Fruit fly (Drosophila melanogaster) whole organism, prepupa: ENCODE results near the gene Plap.
A peak's percentile ranks its signal among the peaks of the same experiment; 100 is the strongest.

ENCODE experiments used
- CG11294 ChIP-seq: fragments of 200-800 bp; sonication (Bioruptor generic); IDR thresholded peaks from 2 replicates; pipeline ENCODE4 v1.3.6; 2022; ENCODE audit warnings: missing biosample characterization, missing genetic modification characterization
- CG15336 ChIP-seq: fragments of 200-800 bp; sonication (Bioruptor generic); IDR thresholded peaks from 2 replicates; pipeline ENCODE4 v1.3.6; 2022; ENCODE audit warnings: missing biosample characterization, missing genetic modification characterization
- CG31627 ChIP-seq: fragments of 200-800 bp; sonication (Bioruptor generic); optimal IDR thresholded peaks from 3 replicates; lab custom pipeline; 2016; ENCODE audit warnings: missing biosample characterization, missing genetic modification characterization
- CG32006 ChIP-seq: fragments of 200-800 bp; sonication (Bioruptor generic); optimal IDR thresholded peaks from 3 replicates; lab custom pipeline; 2017; ENCODE audit warnings: missing biosample characterization, mild to moderate bottlenecking, missing genetic modification characterization
- CG34406 ChIP-seq: fragments of 200-800 bp; sonication (Bioruptor generic); optimal IDR thresholded peaks from 3 replicates; lab custom pipeline; 2016; ENCODE audit warnings: missing biosample characterization, missing genetic modification characterization
- CG3919 ChIP-seq: fragments of 200-800 bp; sonication (Bioruptor generic); optimal IDR thresholded peaks from 3 replicates; lab custom pipeline; 2016; ENCODE audit warnings: missing biosample characterization, missing genetic modification characterization
- CG6163 ChIP-seq: fragments of 200-800 bp; sonication (Bioruptor generic); IDR thresholded peaks from 3 replicates; pipeline ENCODE4 v1.3.6; 2022; ENCODE audit warnings: missing biosample characterization, missing genetic modification characterization
- CG6276 ChIP-seq: fragments of 200-800 bp; sonication (Bioruptor generic); optimal IDR thresholded peaks from 2 replicates; lab custom pipeline; 2017; ENCODE audit warnings: missing biosample characterization, mild to moderate bottlenecking, missing genetic modification characterization
- CG6792 ChIP-seq: fragments of 200-800 bp; sonication (Bioruptor generic); optimal IDR thresholded peaks from 3 replicates; lab custom pipeline; 2016; ENCODE audit warnings: missing biosample characterization, missing genetic modification characterization
- CG6808 ChIP-seq: fragments of 200-800 bp; sonication (Bioruptor generic); optimal IDR thresholded peaks from 3 replicates; lab custom pipeline; 2017; ENCODE audit warnings: missing biosample characterization, missing genetic modification characterization, mild to moderate bottlenecking, moderate library complexity, missing genetic modification reagents
- CG7368 ChIP-seq: fragments of 200-800 bp; sonication (Bioruptor generic); optimal IDR thresholded peaks from 3 replicates; lab custom pipeline; 2016; ENCODE audit warnings: missing biosample characterization, missing genetic modification characterization
- CG8119 ChIP-seq: fragments of 200-800 bp; sonication (Bioruptor generic); IDR thresholded peaks from 3 replicates; pipeline ENCODE4 v1.3.6; 2022; ENCODE audit warnings: missing biosample characterization, missing genetic modification characterization
- CG8319 ChIP-seq: fragments of 200-800 bp; sonication (Bioruptor generic); optimal IDR thresholded peaks from 3 replicates; lab custom pipeline; 2016; ENCODE audit warnings: missing biosample characterization, missing genetic modification characterization
- CG8632 ChIP-seq: fragments of 200-800 bp; sonication (Bioruptor generic); optimal IDR thresholded peaks from 3 replicates; lab custom pipeline; 2016; ENCODE audit warnings: missing biosample characterization, missing genetic modification characterization
- Eip75B ChIP-seq: fragments of 200-800 bp; sonication (Bioruptor generic); optimal IDR thresholded peaks from 3 replicates; lab custom pipeline; 2016; ENCODE audit warnings: missing biosample characterization, missing genetic modification characterization
- Eip78C ChIP-seq: fragments of 200-800 bp; sonication (Bioruptor generic); peaks from one replicate; lab custom pipeline; 2016; ENCODE audit warnings: missing biosample characterization, missing genetic modification characterization
- Gug ChIP-seq: fragments of 200-800 bp; sonication (Bioruptor generic); IDR thresholded peaks from 2 replicates; pipeline ENCODE4 v1.3.6; 2022; ENCODE audit warnings: missing biosample characterization, missing genetic modification characterization
- Hr39 ChIP-seq: fragments of 200-800 bp; sonication (Bioruptor generic); optimal IDR thresholded peaks from 2 replicates; lab custom pipeline; 2016; ENCODE audit warnings: missing biosample characterization, missing genetic modification characterization
- Hr4 ChIP-seq: fragments of 200-800 bp; sonication (Bioruptor generic); optimal IDR thresholded peaks from 3 replicates; lab custom pipeline; 2016; ENCODE audit warnings: missing biosample characterization, missing genetic modification characterization
- Lpt ChIP-seq: fragments of 200-800 bp; sonication (Bioruptor generic); optimal IDR thresholded peaks from 3 replicates; lab custom pipeline; 2016; ENCODE audit warnings: missing biosample characterization, missing genetic modification characterization
- Met ChIP-seq: fragments of 200-800 bp; sonication (Bioruptor generic); optimal IDR thresholded peaks from 3 replicates; lab custom pipeline; 2016; ENCODE audit warnings: missing biosample characterization, missing genetic modification characterization
- OdsH ChIP-seq: fragments of 200-800 bp; sonication (Bioruptor generic); optimal IDR thresholded peaks from 3 replicates; lab custom pipeline; 2016; ENCODE audit warnings: missing biosample characterization, missing genetic modification characterization
- Smox ChIP-seq: fragments of 200-800 bp; sonication (Bioruptor generic); optimal IDR thresholded peaks from 3 replicates; lab custom pipeline; 2016; ENCODE audit warnings: missing biosample characterization, missing genetic modification characterization
- Sox102F ChIP-seq: fragments of 200-800 bp; sonication (Bioruptor generic); optimal IDR thresholded peaks from 2 replicates; lab custom pipeline; 2016; ENCODE audit warnings: missing biosample characterization, mild to moderate bottlenecking, missing genetic modification characterization
- Sox14 ChIP-seq: fragments of 200-800 bp; sonication (Bioruptor generic); optimal IDR thresholded peaks from 3 replicates; lab custom pipeline; 2016; ENCODE audit warnings: missing biosample characterization, missing genetic modification characterization
- Sox15 ChIP-seq: fragments of 200-800 bp; sonication (Bioruptor generic); optimal IDR thresholded peaks from 3 replicates; lab custom pipeline; 2016; ENCODE audit warnings: missing biosample characterization, missing genetic modification characterization
- acj6 ChIP-seq: fragments of 200-800 bp; sonication (Bioruptor generic); optimal IDR thresholded peaks from 3 replicates; lab custom pipeline; 2016; ENCODE audit warnings: missing biosample characterization, missing genetic modification characterization
- cyc ChIP-seq: fragments of 200-800 bp; sonication (Bioruptor generic); optimal IDR thresholded peaks from 3 replicates; lab custom pipeline; 2016; ENCODE audit warnings: missing biosample characterization, missing genetic modification characterization
- dac ChIP-seq: fragments of 200-800 bp; sonication (Bioruptor generic); optimal IDR thresholded peaks from 2 replicates; lab custom pipeline; 2017; ENCODE audit warnings: missing biosample characterization, mild to moderate bottlenecking, missing genetic modification characterization
- eg ChIP-seq: fragments of 200-800 bp; sonication (Bioruptor generic); IDR thresholded peaks from 3 replicates; pipeline ENCODE4 v1.3.6; 2022; ENCODE audit warnings: missing biosample characterization, missing genetic modification characterization
- esn ChIP-seq: fragments of 200-800 bp; sonication (Bioruptor generic); optimal IDR thresholded peaks from 2 replicates; lab custom pipeline; 2016; ENCODE audit warnings: missing biosample characterization, mild to moderate bottlenecking, missing genetic modification characterization, moderate library complexity
- fd85E ChIP-seq: fragments of 200-800 bp; sonication (Bioruptor generic); optimal IDR thresholded peaks from 3 replicates; lab custom pipeline; 2016; ENCODE audit warnings: missing biosample characterization, missing genetic modification characterization
- fkh ChIP-seq: fragments of 200-800 bp; sonication (Bioruptor generic); optimal IDR thresholded peaks from 3 replicates; lab custom pipeline; 2017; ENCODE audit warnings: missing biosample characterization, mild to moderate bottlenecking, missing genetic modification characterization, moderate library complexity
- lz ChIP-seq: fragments of 200-800 bp; sonication (Bioruptor generic); optimal IDR thresholded peaks from 3 replicates; lab custom pipeline; 2016; ENCODE audit warnings: missing biosample characterization, missing genetic modification characterization
- net ChIP-seq: fragments of 200-800 bp; sonication (Bioruptor generic); optimal IDR thresholded peaks from 3 replicates; lab custom pipeline; 2016; ENCODE audit warnings: missing biosample characterization, missing genetic modification characterization
- pdm3 ChIP-seq: fragments of 200-800 bp; sonication (Bioruptor generic); optimal IDR thresholded peaks from 3 replicates; lab custom pipeline; 2016; ENCODE audit warnings: missing biosample characterization, missing genetic modification characterization
- salr ChIP-seq, 2 experiments: fragments of 200-800 bp; sonication (Bioruptor generic); optimal IDR thresholded peaks; 3 replicates each; lab custom pipeline; 2016 to 2018; ENCODE audit warnings: missing biosample characterization in 2 of 2, missing genetic modification characterization in 2 of 2, mild to moderate bottlenecking in 1 of 2
- spab ChIP-seq: fragments of 200-800 bp; sonication (Bioruptor generic); optimal IDR thresholded peaks from 2 replicates; lab custom pipeline; 2017; ENCODE audit warnings: missing biosample characterization, mild to moderate bottlenecking, missing genetic modification characterization, missing genetic modification reagents
- ss ChIP-seq, 2 experiments: fragments of 200-800 bp; sonication (Bioruptor generic); optimal IDR thresholded peaks; 2 replicates in 1 of 2; 3 replicates in 1 of 2; lab custom pipeline; 2017 to 2018; ENCODE audit warnings: mild to moderate bottlenecking in 2 of 2, missing biosample characterization in 2 of 2, missing genetic modification characterization in 2 of 2, moderate library complexity in 1 of 2
- svp ChIP-seq: fragments of 200-800 bp; sonication (Bioruptor generic); peaks from one replicate; lab custom pipeline; 2016; ENCODE audit warnings: missing biosample characterization, missing genetic modification characterization
- vri ChIP-seq: fragments of 200-800 bp; sonication (Bioruptor generic); optimal IDR thresholded peaks from 3 replicates; lab custom pipeline; 2016; ENCODE audit warnings: missing biosample characterization, mild to moderate bottlenecking, missing genetic modification characterization

The Plap gene

DNA sequence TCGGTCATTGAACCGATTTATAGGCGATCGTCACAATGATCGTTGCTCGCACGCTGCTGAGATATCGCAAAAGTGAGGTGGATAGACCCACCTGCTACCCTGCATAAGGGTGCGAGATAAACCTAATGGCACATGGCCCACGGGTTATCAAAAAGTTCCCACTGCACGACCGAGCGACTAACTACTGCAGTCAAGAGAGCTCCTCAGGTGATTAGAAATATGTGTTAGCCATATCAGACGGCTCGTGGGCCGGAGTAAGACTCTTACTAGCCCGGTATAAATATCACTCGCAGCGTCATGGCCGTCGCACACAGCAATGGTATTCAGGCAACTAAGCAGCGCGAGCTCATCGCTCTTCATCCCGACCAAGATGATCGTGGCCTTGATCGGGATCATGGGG is 48.8 kb upstream of the Plap start, which contains the start of gene CG42329:
Gene CG42329 (plus strand): TSS at position 301 of the 400 bp plus-strand sequence.
- TF ChIP-seq Hr39 (GFP tag; lab: Kevin White, UChicago) (no peak), CG6792 (GFP tag; lab: Kevin White, UChicago) (no peak), CG31627 (no peak), CG11294 (GFP tag; lab: Robert Waterston, UW) (no peak), Lpt (GFP tag; lab: Kevin White, UChicago) (no peak), CG6808 (GFP tag; lab: Kevin White, UChicago) (no peak), pdm3 (GFP tag; lab: Kevin White, UChicago) (no peak), CG8119 (GFP tag; lab: Robert Waterston, UW) (no peak), CG8632 (GFP tag; lab: Kevin White, UChicago) (no peak), acj6 (GFP tag; lab: Kevin White, UChicago) (no peak), Sox102F (no peak), Met (GFP tag; lab: Kevin White, UChicago) (no peak)

DNA sequence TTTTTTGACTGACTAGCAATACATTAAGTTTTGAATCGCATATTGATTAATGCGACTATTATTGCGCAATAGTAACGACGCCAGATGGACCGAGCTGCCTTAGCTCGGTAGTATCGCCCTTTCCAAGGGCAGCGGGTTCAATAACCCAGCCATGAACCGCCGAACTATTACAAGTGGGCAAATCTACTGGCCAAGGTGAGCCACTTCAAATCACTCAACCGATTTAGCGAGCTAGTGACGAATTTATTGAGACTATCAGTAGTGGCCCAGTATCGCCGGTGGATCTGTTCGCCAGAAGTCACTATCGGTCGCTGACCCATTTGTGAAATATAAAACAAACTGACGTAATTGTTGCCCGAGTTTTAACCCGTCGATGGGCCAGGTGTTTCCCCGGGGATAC is 48.3 kb upstream of the Plap start:
- TF ChIP-seq eg (no peak), CG6276 (GFP tag; lab: Kevin White, UChicago) (no peak), Eip78C (no peak), Sox14 (GFP tag; lab: Kevin White, UChicago) (no peak)

DNA sequence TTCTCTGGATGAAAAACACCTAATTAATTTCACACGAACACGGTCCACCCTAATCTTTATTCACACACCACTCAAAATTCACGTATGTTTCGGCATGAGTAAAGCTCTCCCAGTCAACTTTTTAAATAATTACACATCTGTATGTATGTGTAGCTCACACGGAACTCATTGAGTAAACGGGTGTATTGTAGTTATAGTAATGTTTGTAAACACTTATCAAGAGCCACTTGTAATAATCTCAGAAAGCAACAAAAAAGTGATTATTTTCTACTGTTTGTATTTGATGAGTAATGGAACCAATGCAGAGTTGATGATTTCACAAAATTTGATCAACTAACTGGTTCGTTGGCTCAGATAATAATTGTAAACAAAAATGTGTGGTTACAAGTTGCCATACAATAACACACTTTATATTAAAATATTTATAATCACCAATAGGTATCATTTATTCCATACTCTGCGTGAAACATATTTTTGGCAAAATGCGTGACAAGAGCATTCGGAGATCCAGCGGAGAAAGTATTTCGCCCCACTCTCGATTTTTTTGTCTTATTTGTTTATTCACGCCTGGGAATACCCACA is 47.8 kb upstream of the Plap start:
- TF ChIP-seq pdm3 (GFP tag; lab: Kevin White, UChicago) (peak; percentile 24), Sox102F (no peak), Hr4 (GFP tag; lab: Kevin White, UChicago) (no peak), esn (peak; percentile 47), Met (GFP tag; lab: Kevin White, UChicago) (peak; percentile 50), CG31627 (peak; percentile 20), OdsH (GFP tag; lab: Kevin White, UChicago) (peak; percentile 40), fkh (GFP tag; lab: Kevin White, UChicago) (peak; percentile 66)
- TF ChIP-seq, all 60 proteins: peak for 6

DNA sequence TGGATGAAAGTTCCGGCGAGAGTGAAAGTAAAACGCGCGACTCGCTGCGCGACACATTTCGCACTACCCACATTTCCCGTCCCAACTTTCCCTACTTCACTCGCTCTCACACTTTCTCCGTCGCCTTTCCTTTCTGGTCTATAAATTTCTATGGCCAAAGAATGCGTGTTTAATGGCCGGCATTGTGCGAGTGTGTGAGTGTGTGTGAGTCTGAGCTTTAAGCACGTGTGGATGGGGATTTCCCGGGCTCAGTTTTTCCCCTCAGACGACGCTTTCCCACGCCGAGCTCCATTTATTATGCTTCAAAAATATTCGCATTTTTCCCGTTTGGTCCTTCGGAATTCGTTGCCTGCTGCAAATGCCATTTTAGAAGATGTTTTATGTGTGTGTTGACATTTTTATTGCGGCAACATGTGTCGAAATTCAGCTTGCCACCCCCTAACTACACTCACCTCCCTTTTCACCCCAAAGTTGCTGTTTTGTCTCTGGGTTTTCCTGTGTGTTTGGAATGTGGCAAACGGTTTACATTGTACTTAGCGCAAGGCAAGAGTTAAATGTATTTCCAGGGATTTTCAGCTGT is 47.0 kb upstream of the Plap start:
- TF ChIP-seq Hr4 (GFP tag; lab: Kevin White, UChicago) (no peak), dac (GFP tag; lab: Kevin White, UChicago) (no peak), Smox (GFP tag; lab: Kevin White, UChicago) (no peak), spab (GFP tag; lab: Kevin White, UChicago) (no peak), Lpt (GFP tag; lab: Kevin White, UChicago) (no peak), CG6276 (GFP tag; lab: Kevin White, UChicago) (no peak), lz (no peak), CG34406 (no peak), CG6163 (no peak)

DNA sequence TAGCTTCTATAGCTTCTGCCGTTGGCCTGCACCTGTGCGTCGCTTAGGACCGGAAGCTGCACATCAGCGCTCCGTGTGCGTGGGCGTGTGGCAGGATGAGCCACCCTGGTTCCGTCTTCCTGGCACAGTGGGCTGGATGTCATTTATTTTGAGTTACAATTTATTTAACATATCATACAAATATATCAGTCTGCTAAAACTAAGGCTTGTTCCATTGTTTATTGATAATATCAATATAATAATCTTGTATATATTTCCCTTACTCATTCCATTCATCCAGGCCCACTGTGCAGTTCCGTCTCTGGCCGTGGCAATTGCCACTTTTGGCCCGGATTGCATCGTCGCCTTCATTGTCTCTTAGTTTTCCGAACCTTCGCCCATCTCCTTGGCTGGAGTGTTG is 44.3 kb upstream of the Plap start:
- TF ChIP-seq svp = peak; percentile 36
- peak; percentile 4 for TF ChIP-seq Smox (GFP tag; lab: Kevin White, UChicago)
- TF ChIP-seq Met (GFP tag; lab: Kevin White, UChicago) = no peak
- TF ChIP-seq CG6792 (GFP tag; lab: Kevin White, UChicago) = peak; percentile 6
- no peak for TF ChIP-seq CG32006
- TF ChIP-seq ss (GFP tag; optimal IDR thresholded peaks at IDR 0.05; lab: Kevin White, UChicago) = no peak
- TF ChIP-seq net (GFP tag; lab: Kevin White, UChicago) = no peak
- TF ChIP-seq CG8319 = no peak
- no peak for TF ChIP-seq acj6 (GFP tag; lab: Kevin White, UChicago)
- TF ChIP-seq fd85E (GFP tag; lab: Kevin White, UChicago) = no peak
- no peak for TF ChIP-seq CG15336 (GFP tag; lab: Robert Waterston, UW)
- TF ChIP-seq CG6163 = peak; percentile 47; the same call in 1 of the 3 replicates
- no peak for TF ChIP-seq CG31627
- no peak for TF ChIP-seq cyc (GFP tag; lab: Kevin White, UChicago)
- peak; percentile 11 for TF ChIP-seq CG3919 (GFP tag; lab: Kevin White, UChicago)
- peak; percentile 51 for TF ChIP-seq Eip78C
- TF ChIP-seq vri (GFP tag; lab: Kevin White, UChicago) = no peak
- TF ChIP-seq salr (GFP tag; optimal IDR thresholded peaks at IDR 0.05; lab: Kevin White, UChicago) = no peak
- TF ChIP-seq Hr4 (GFP tag; lab: Kevin White, UChicago) = no peak
- no peak for TF ChIP-seq CG8119 (GFP tag; lab: Robert Waterston, UW)
- TF ChIP-seq CG7368 = no peak
- TF ChIP-seq Sox15 = no peak
- 0 out of 3 replicates have a peak, but pooled peaks have one; percentile 18 for TF ChIP-seq eg
- TF ChIP-seq CG34406 = no peak
- peak; percentile 1 for TF ChIP-seq esn
- no peak for TF ChIP-seq Eip75B (GFP tag; lab: Kevin White, UChicago)
- TF ChIP-seq Gug (GFP tag; lab: Robert Waterston, UW) = no peak
